Fruit fly (Drosophila melanogaster) whole organism, wandering third instar larva: Measurements from ENCODE around the gene Gale.

Source experiments
- Abd-B ChIP-seq: fragments of >200 bp; optimal IDR thresholded peaks from 2 replicates; lab custom pipeline; 2017; ENCODE audit warnings: missing biosample characterization, missing genetic modification characterization
- CG32264 ChIP-seq: fragments of 200-800 bp; sonication (Bioruptor generic); optimal IDR thresholded peaks from 2 replicates; lab custom pipeline; 2016; ENCODE audit warnings: missing biosample characterization, missing genetic modification characterization
- CG9705 ChIP-seq: fragments of 200-800 bp; sonication (Bioruptor generic); optimal IDR thresholded peaks from 2 replicates; lab custom pipeline; 2018; ENCODE audit warnings: missing biosample characterization, mild to moderate bottlenecking, missing genetic modification characterization
- CrebA ChIP-seq: fragments of 200-800 bp; sonication (Bioruptor generic); optimal IDR thresholded peaks from 2 replicates; lab custom pipeline; 2016; ENCODE audit warnings: missing biosample characterization, mild to moderate bottlenecking, missing genetic modification characterization, borderline replicate concordance
- Dfd ChIP-seq: fragments of >200 bp; optimal IDR thresholded peaks from 2 replicates; lab custom pipeline; 2017; ENCODE audit warnings: missing biosample characterization, missing genetic modification characterization
- Dif ChIP-seq: fragments of 200-275, 200-300 bp; sonication (Bioruptor generic); optimal IDR thresholded peaks from 2 replicates; lab custom pipeline; 2018; ENCODE audit warnings: missing biosample characterization, missing genetic modification characterization; ENCODE audit not compliant: partially characterized antibody
- GATAd ChIP-seq: sonication (Bioruptor generic); optimal IDR thresholded peaks from 2 replicates; lab custom pipeline; 2016; ENCODE audit warnings: missing biosample characterization, missing genetic modification characterization
- HLH106 ChIP-seq: fragments of 200-800 bp; optimal IDR thresholded peaks from 3 replicates; lab custom pipeline; 2019; ENCODE audit warnings: missing biosample characterization, mild to moderate bottlenecking, missing genetic modification characterization, moderate library complexity
- Hnf4 ChIP-seq: fragments of 200-800 bp; sonication (Bioruptor generic); optimal IDR thresholded peaks from 2 replicates; lab custom pipeline; 2016; ENCODE audit warnings: missing biosample characterization, mild to moderate bottlenecking, missing genetic modification characterization
- Hr78 ChIP-seq: fragments of >200 bp; optimal IDR thresholded peaks from 2 replicates; lab custom pipeline; 2017; ENCODE audit warnings: missing biosample characterization, missing genetic modification characterization
- Hr83 ChIP-seq: fragments of 200-300 bp; sonication (Bioruptor generic); optimal IDR thresholded peaks from 2 replicates; lab custom pipeline; 2016; ENCODE audit warnings: missing biosample characterization, mild to moderate bottlenecking, missing genetic modification characterization, moderate library complexity; ENCODE audit not compliant: poor library complexity, severe bottlenecking
- Jra ChIP-seq: sonication (Bioruptor generic); optimal IDR thresholded peaks from 2 replicates; lab custom pipeline; 2016; ENCODE audit warnings: missing biosample characterization, missing genetic modification characterization
- Mio ChIP-seq: sonication (Bioruptor generic); optimal IDR thresholded peaks from 2 replicates; lab custom pipeline; 2016; ENCODE audit warnings: missing biosample characterization, missing genetic modification characterization
- Myc ChIP-seq: fragments of >200 bp; optimal IDR thresholded peaks from 2 replicates; lab custom pipeline; 2017
- N ChIP-seq: fragments of >200 bp; optimal IDR thresholded peaks from 2 replicates; lab custom pipeline; 2018; ENCODE audit warnings: missing biosample characterization, missing external identifiers, missing genetic modification characterization
- OdsH ChIP-seq: fragments of 200-800 bp; sonication (Bioruptor generic); optimal IDR thresholded peaks from 2 replicates; lab custom pipeline; 2016; ENCODE audit warnings: missing biosample characterization, mild to moderate bottlenecking, missing genetic modification characterization
- Rel ChIP-seq, 2 experiments: fragments of 200-800 bp; sonication (Bioruptor generic) in 1 of 2; optimal IDR thresholded peaks; 2 replicates in 1 of 2; 3 replicates in 1 of 2; lab custom pipeline; 2016 to 2019; ENCODE audit warnings: mild to moderate bottlenecking in 2 of 2, missing biosample characterization in 2 of 2, missing genetic modification characterization in 2 of 2, moderate library complexity in 1 of 2
- Sp1 ChIP-seq: fragments of 200-800 bp; sonication (Bioruptor generic); optimal IDR thresholded peaks from 3 replicates; lab custom pipeline; 2019; ENCODE audit warnings: missing biosample characterization, mild to moderate bottlenecking, missing genetic modification characterization, moderate library complexity
- Vsx2 ChIP-seq: fragments of 200-300, 225-300 bp; sonication (Bioruptor generic); optimal IDR thresholded peaks from 2 replicates; lab custom pipeline; 2018; ENCODE audit warnings: missing biosample characterization, missing genetic modification characterization; ENCODE audit not compliant: partially characterized antibody
- br ChIP-seq: fragments of 200-800 bp; sonication (Bioruptor generic); optimal IDR thresholded peaks from 2 replicates; lab custom pipeline; 2016; ENCODE audit warnings: missing biosample characterization, missing genetic modification characterization
- brk ChIP-seq: fragments of 200-800 bp; sonication (Bioruptor generic); optimal IDR thresholded peaks from 2 replicates; lab custom pipeline; 2016; ENCODE audit warnings: missing biosample characterization, mild to moderate bottlenecking, missing genetic modification characterization
- dl ChIP-seq, 2 experiments: fragments of 175-275, 200-275 bp in 1 of 2; fragments of 200-275 bp in 1 of 2; sonication (Bioruptor generic); optimal IDR thresholded peaks; lab custom pipeline; 2018; ENCODE audit warnings: mild to moderate bottlenecking in 2 of 2, missing biosample characterization in 2 of 2, missing genetic modification characterization in 2 of 2, moderate library complexity in 2 of 2; ENCODE audit not compliant: partially characterized antibody in 2 of 2, insufficient read depth in 1 of 2
- dmrt93B ChIP-seq: fragments of 200-800 bp; sonication (Bioruptor generic); optimal IDR thresholded peaks from 2 replicates; lab custom pipeline; 2018; ENCODE audit warnings: missing biosample characterization, mild to moderate bottlenecking, missing genetic modification characterization
- dsf ChIP-seq: sonication (Bioruptor generic); optimal IDR thresholded peaks from 2 replicates; lab custom pipeline; 2016; ENCODE audit warnings: missing biosample characterization, missing genetic modification characterization, borderline replicate concordance
- ey ChIP-seq: fragments of 200-800 bp; sonication (Bioruptor generic); optimal IDR thresholded peaks from 2 replicates; lab custom pipeline; 2016; ENCODE audit warnings: missing biosample characterization, missing genetic modification characterization
- foxo ChIP-seq, 2 experiments: fragments of 200-800 bp; sonication (Bioruptor generic); optimal IDR thresholded peaks; 2 replicates in 1 of 2; 3 replicates in 1 of 2; lab custom pipeline; 2016 to 2017; ENCODE audit warnings: missing biosample characterization in 2 of 2, missing genetic modification characterization in 2 of 2
- fru ChIP-seq: fragments of 200-800 bp; sonication (Bioruptor generic); optimal IDR thresholded peaks from 3 replicates; lab custom pipeline; 2016; ENCODE audit warnings: missing biosample characterization, mild to moderate bottlenecking, missing genetic modification characterization
- h ChIP-seq: fragments of 200-800 bp; sonication (Bioruptor generic); optimal IDR thresholded peaks from 3 replicates; lab custom pipeline; 2016; ENCODE audit warnings: missing biosample characterization, mild to moderate bottlenecking, missing genetic modification characterization
- jim ChIP-seq: fragments of 175-275, 200-325 bp; sonication (Bioruptor generic); optimal IDR thresholded peaks from 2 replicates; lab custom pipeline; 2016; ENCODE audit warnings: missing biosample characterization, mild to moderate bottlenecking, missing genetic modification characterization
- lola ChIP-seq: fragments of >200 bp; optimal IDR thresholded peaks from 2 replicates; lab custom pipeline; 2017; ENCODE audit warnings: missing biosample characterization, missing genetic modification characterization
- pan ChIP-seq: fragments of >200 bp; optimal IDR thresholded peaks from 2 replicates; lab custom pipeline; 2017
- psq ChIP-seq: fragments of 200-800 bp; sonication (Bioruptor generic); optimal IDR thresholded peaks from 3 replicates; lab custom pipeline; 2017; ENCODE audit warnings: missing biosample characterization, mild to moderate bottlenecking, missing genetic modification characterization, moderate library complexity
- rgr ChIP-seq: fragments of 200-800 bp; sonication (Bioruptor generic); optimal IDR thresholded peaks from 3 replicates; lab custom pipeline; 2016; ENCODE audit warnings: missing biosample characterization, mild to moderate bottlenecking, missing genetic modification characterization
- sage ChIP-seq: fragments of 200-800 bp; sonication (Bioruptor generic); optimal IDR thresholded peaks from 2 replicates; lab custom pipeline; 2016; ENCODE audit warnings: missing biosample characterization, mild to moderate bottlenecking, missing genetic modification characterization
- sv ChIP-seq: fragments of 200-800 bp; sonication (Bioruptor generic); optimal IDR thresholded peaks from 3 replicates; lab custom pipeline; 2016; ENCODE audit warnings: missing biosample characterization, missing genetic modification characterization
- tai ChIP-seq: sonication (Bioruptor generic); optimal IDR thresholded peaks from 2 replicates; lab custom pipeline; 2016; ENCODE audit warnings: missing biosample characterization, missing genetic modification characterization
- usp ChIP-seq: fragments of >200 bp; optimal IDR thresholded peaks from 2 replicates; lab custom pipeline; 2017; ENCODE audit warnings: missing biosample characterization, missing genetic modification characterization
- woc ChIP-seq: sonication (Bioruptor generic); optimal IDR thresholded peaks from 2 replicates; lab custom pipeline; 2016; ENCODE audit warnings: missing biosample characterization, mild to moderate bottlenecking, missing genetic modification characterization

The Gale gene

dm6 chr3L:603188-603587, 45.2 kb upstream of the Gale start:
- TF ChIP-seq Jra (GFP tag; lab: Kevin White, UChicago) (no peak), Rel (GFP tag; optimal IDR thresholded peaks at IDR 0.05; lab: Kevin White, UChicago) (no peak), Rel (tag; optimal IDR thresholded peaks at IDR 0.05; lab: Kevin White, UChicago) (peak; percentile 77)
- TF ChIP-seq, all 38 proteins: peak for 1

dm6 chr3L:603847-604550, 44.4 kb upstream of the Gale start, which contains the start of gene CG13893:
Gene CG13893 (minus strand): TSS chr3L:604008.
- TF ChIP-seq foxo (GFP tag; optimal IDR thresholded peaks at IDR 0.05; lab: Kevin White, UChicago) = no peak
- no peak for TF ChIP-seq ey (GFP tag; lab: Kevin White, UChicago)
- no peak for TF ChIP-seq tai (GFP tag; lab: Kevin White, UChicago)
- no peak for TF ChIP-seq CrebA
- no peak for TF ChIP-seq dsf (GFP tag; lab: Kevin White, UChicago)
- TF ChIP-seq h (GFP tag; lab: Kevin White, UChicago) = peak; percentile 27
- TF ChIP-seq Abd-B (GFP tag; lab: Kevin White, UChicago) = no peak
- no peak for TF ChIP-seq Rel (GFP tag; optimal IDR thresholded peaks at IDR 0.05; lab: Kevin White, UChicago)
- TF ChIP-seq Rel (tag; optimal IDR thresholded peaks at IDR 0.05; lab: Kevin White, UChicago) = peak; percentile 25
- no peak for TF ChIP-seq CG32264 (GFP tag; lab: Kevin White, UChicago)
- no peak for TF ChIP-seq dmrt93B (GFP tag; lab: Kevin White, UChicago)
- TF ChIP-seq N (GFP tag; lab: Kevin White, UChicago) = no peak
- TF ChIP-seq CG9705 (GFP tag; lab: Kevin White, UChicago) = no peak
- peak; percentile 94 for TF ChIP-seq woc (GFP tag; lab: Kevin White, UChicago)
- no peak for TF ChIP-seq pan
- TF ChIP-seq Jra (GFP tag; lab: Kevin White, UChicago) = peak; percentile 25
- TF ChIP-seq Hr78 (GFP tag; lab: Kevin White, UChicago) = no peak
- no peak for TF ChIP-seq sage
- TF ChIP-seq rgr (GFP tag; lab: Kevin White, UChicago) = peak; percentile 31
- no peak for TF ChIP-seq usp (GFP tag; lab: Kevin White, UChicago)
- peak; percentile 63 for TF ChIP-seq jim (GFP tag; lab: Kevin White, UChicago)
- TF ChIP-seq Dif (GFP tag; lab: Kevin White, UChicago) = peak; percentile 74
- TF ChIP-seq Sp1 (GFP tag; lab: Kevin White, UChicago) = peak; percentile 37
- no peak for TF ChIP-seq brk (GFP tag; lab: Kevin White, UChicago)
- TF ChIP-seq lola (GFP tag; lab: Kevin White, UChicago) = no peak
- TF ChIP-seq GATAd (GFP tag; lab: Kevin White, UChicago) = no peak
- no peak for TF ChIP-seq psq
- TF ChIP-seq sv (GFP tag; lab: Kevin White, UChicago) = no peak
- no peak for TF ChIP-seq Mio (GFP tag; lab: Kevin White, UChicago)
- no peak for TF ChIP-seq Myc (lab: Kevin White, UChicago)
- TF ChIP-seq Hr83 = peak; percentile 92
- peak; percentile 48 for TF ChIP-seq Hnf4
- TF ChIP-seq Vsx2 (GFP tag; lab: Kevin White, UChicago) = peak; percentile 76
- TF ChIP-seq HLH106 = no peak
- TF ChIP-seq dl (GFP tag; optimal IDR thresholded peaks at IDR 0.05; lab: Kevin White, UChicago; ENCODE audit: insufficient read depth in 1 of 2, partially characterized antibody in 2 of 2) = no peak
- TF ChIP-seq br (GFP tag; lab: Kevin White, UChicago) = peak; percentile 25
- TF ChIP-seq OdsH = no peak
- TF ChIP-seq Dfd (GFP tag; lab: Kevin White, UChicago) = no peak
- TF ChIP-seq fru (GFP tag; lab: Kevin White, UChicago) = peak; percentile 32
